Worm (Caenorhabditis elegans) whole organism, L3 larva: Measurements from ENCODE around the gene slc-25A21.

ENCODE experiments used
- R02D3.7 ChIP-seq: fragments of 150-350 bp; optimal IDR thresholded peaks from 2 replicates; lab custom pipeline; 2014; ENCODE audit warnings: missing biosample characterization, missing genetic modification characterization
- aly-2 ChIP-seq: fragments of 150-350 bp; optimal IDR thresholded peaks from 2 replicates; lab custom pipeline; 2014; ENCODE audit warnings: missing biosample characterization, missing genetic modification characterization
- elt-1 ChIP-seq: fragments of 150-350 bp; optimal IDR thresholded peaks from 2 replicates; lab custom pipeline; 2014; ENCODE audit warnings: missing biosample characterization, missing genetic modification characterization
- elt-3 ChIP-seq, 3 experiments: fragments of 150-350 bp in 1 of 3; sonication (generic microtip) in 2 of 3; optimal IDR thresholded peaks; 2 replicates in 2 of 3; 4 replicates in 1 of 3; lab custom pipeline; 2014 to 2017; ENCODE audit warnings: missing biosample characterization in 3 of 3, missing genetic modification characterization in 3 of 3
- jun-1 ChIP-seq: fragments of 150-350 bp; optimal IDR thresholded peaks from 2 replicates; lab custom pipeline; 2014; ENCODE audit warnings: missing biosample characterization, missing genetic modification reagents, missing genetic modification characterization
- nhr-11 ChIP-seq: fragments of 150-350 bp; optimal IDR thresholded peaks from 2 replicates; lab custom pipeline; 2014; ENCODE audit warnings: missing biosample characterization, missing genetic modification characterization
- nhr-237 ChIP-seq: fragments of 150-350 bp; optimal IDR thresholded peaks from 2 replicates; lab custom pipeline; 2014; ENCODE audit warnings: missing biosample characterization, missing genetic modification characterization
- nhr-43 ChIP-seq: sonication (generic microtip); optimal IDR thresholded peaks from 2 replicates; lab custom pipeline; 2016; ENCODE audit warnings: mild to moderate bottlenecking, missing genetic modification characterization, missing compliant biosample characterization; ENCODE audit not compliant: poor library complexity, severe bottlenecking
- snpc-4 ChIP-seq: fragments of 150-350 bp; optimal IDR thresholded peaks from 2 replicates; lab custom pipeline; 2014; ENCODE audit warnings: missing biosample characterization, missing genetic modification characterization
- zag-1 ChIP-seq: fragments of 150-350 bp; optimal IDR thresholded peaks from 2 replicates; lab custom pipeline; 2014; ENCODE audit warnings: missing biosample characterization, missing genetic modification characterization

- no peak for TF ChIP-seq elt-3 (tag; optimal IDR thresholded peaks at IDR 0.05; lab: Kevin White, UChicago)
- no peak for TF ChIP-seq zag-1
- no peak for TF ChIP-seq jun-1 (tag; lab: Kevin White, UChicago)
- no peak for TF ChIP-seq nhr-11 (tag; lab: Kevin White, UChicago)
- TF ChIP-seq R02D3.7 (tag; lab: Kevin White, UChicago), result no peak
- no peak for TF ChIP-seq aly-2
- no peak for TF ChIP-seq nhr-43 (tag; lab: Kevin White, UChicago)
- TF ChIP-seq snpc-4 (tag; lab: Kevin White, UChicago), result no peak
- no peak for TF ChIP-seq elt-1
- TF ChIP-seq nhr-237 (tag; lab: Kevin White, UChicago), result no peak
These were observed 9.6 kb downstream of the slc-25A21 start, which contains the start of gene R11.3 for ce11 chrX:16199200-16199764.
